Worm (Caenorhabditis elegans) whole organism, L4 larva: Measurements from ENCODE around the gene W02B12.13.

Experiments used
- R02D3.7 ChIP-seq: fragments of 150-350 bp; sonication (generic microtip); optimal IDR thresholded peaks from 3 replicates; lab custom pipeline; 2014; ENCODE audit warnings: missing biosample characterization, missing genetic modification characterization
- aly-2 ChIP-seq: sonication (generic microtip); optimal IDR thresholded peaks from 2 replicates; lab custom pipeline; 2018; ENCODE audit warnings: missing biosample characterization, missing genetic modification characterization
- ama-1 ChIP-seq: fragments of 150-350 bp; optimal IDR thresholded peaks from 2 replicates; lab custom pipeline; 2014; ENCODE audit warnings: inconsistent platforms, mixed read lengths
- ces-1 ChIP-seq: fragments of 150-350 bp; sonication (generic microtip); optimal IDR thresholded peaks from 4 replicates; lab custom pipeline; 2014; ENCODE audit warnings: missing biosample characterization, missing genetic modification reagents, missing genetic modification characterization
- dmd-9 ChIP-seq: fragments of 200-800 bp; sonication (Bioruptor generic); IDR thresholded peaks from 2 replicates; pipeline ENCODE4 v1.3.6; 2022; ENCODE audit warnings: missing genetic modification reagents, missing genetic modification characterization, missing compliant biosample characterization
- fkh-10 ChIP-seq: fragments of 150-350 bp; optimal IDR thresholded peaks from 2 replicates; lab custom pipeline; 2014; ENCODE audit warnings: missing biosample characterization, missing genetic modification reagents, missing genetic modification characterization
- fos-1 ChIP-seq: fragments of 150-350 bp; optimal IDR thresholded peaks from 2 replicates; lab custom pipeline; 2014; ENCODE audit warnings: missing biosample characterization, missing genetic modification characterization
- lin-13 ChIP-seq: fragments of 150-350 bp; optimal IDR thresholded peaks from 2 replicates; lab custom pipeline; 2014; ENCODE audit warnings: missing biosample characterization, missing genetic modification reagents, missing genetic modification characterization
- mep-1 ChIP-seq: fragments of 150-350 bp; sonication (generic microtip); optimal IDR thresholded peaks from 3 replicates; lab custom pipeline; 2014; ENCODE audit warnings: missing biosample characterization, missing genetic modification characterization
- mxl-2 ChIP-seq: fragments of 200-800 bp; sonication (Bioruptor generic); conservative IDR thresholded peaks from 2 replicates; pipeline ENCODE4 v1.3.6; 2022; ENCODE audit warnings: missing genetic modification reagents, missing genetic modification characterization, missing compliant biosample characterization
- nhr-77 ChIP-seq: fragments of 150-350 bp; optimal IDR thresholded peaks from 2 replicates; lab custom pipeline; 2014; ENCODE audit warnings: missing biosample characterization, missing genetic modification characterization
- unc-39 ChIP-seq: sonication (generic microtip); optimal IDR thresholded peaks from 2 replicates; lab custom pipeline; 2017; ENCODE audit warnings: missing biosample characterization, missing genetic modification characterization
- ztf-11 ChIP-seq: fragments of 150-350 bp; optimal IDR thresholded peaks from 2 replicates; lab custom pipeline; 2014; ENCODE audit warnings: missing biosample characterization, missing genetic modification characterization

DNA sequence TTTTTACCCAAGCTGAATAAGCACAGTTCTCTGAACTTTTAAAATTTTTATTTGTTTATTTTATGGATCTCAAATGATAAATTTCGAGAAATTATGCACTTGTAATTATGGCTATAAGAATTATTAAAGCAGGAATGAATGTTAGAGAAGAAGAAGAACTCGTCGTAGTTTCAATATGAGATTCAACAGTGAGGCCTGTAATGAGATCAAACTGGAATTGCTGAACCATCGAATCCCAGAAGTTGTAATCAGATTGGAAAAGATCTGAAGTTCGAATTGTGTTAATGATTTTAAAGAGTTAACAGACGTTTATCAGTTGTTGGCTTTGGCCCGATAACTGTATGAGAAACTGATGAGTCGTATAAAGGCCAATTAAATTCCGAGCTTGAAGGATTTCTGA is 10.6 kb downstream of the W02B12.13 start:
- TF ChIP-seq ztf-11 (tag; lab: Kevin White, UChicago) (no peak), unc-39 (tag; lab: Kevin White, UChicago) (no peak), nhr-77 (no peak), ama-1 (lab: Kevin White, UChicago) (no peak), R02D3.7 (tag; lab: Kevin White, UChicago) (no peak), fos-1 (tag; lab: Kevin White, UChicago) (no peak), fkh-10 (GFP tag; lab: Kevin White, UChicago) (no peak), dmd-9 (GFP tag; lab: Robert Waterston, UW) (no peak), mxl-2 (no peak), ces-1 (GFP tag; lab: Kevin White, UChicago) (no peak), lin-13 (GFP tag; lab: Kevin White, UChicago) (no peak), aly-2 (no peak), mep-1 (tag; lab: Kevin White, UChicago) (peak; percentile 5)
